Fruit fly (Drosophila melanogaster) whole organism, embryonic: Measurements from ENCODE around the gene CG34267.
A peak's percentile ranks its signal among the peaks of the same experiment; 100 is the strongest.

Experiments
- ATbp ChIP-seq: fragments of 200-800 bp; sonication (Bioruptor generic); optimal IDR thresholded peaks from 2 replicates; lab custom pipeline; 2017; ENCODE audit warnings: missing biosample characterization, mild to moderate bottlenecking, missing genetic modification characterization, missing genetic modification reagents
- CG10565 ChIP-seq: fragments of 200-800 bp; sonication (Bioruptor generic); optimal IDR thresholded peaks from 3 replicates; lab custom pipeline; 2016; ENCODE audit warnings: missing biosample characterization, mild to moderate bottlenecking, missing genetic modification characterization
- CG10654 ChIP-seq: fragments of 200-800 bp; sonication (Bioruptor generic); optimal IDR thresholded peaks from 2 replicates; lab custom pipeline; 2016; ENCODE audit warnings: missing biosample characterization, missing genetic modification characterization
- CG10979 ChIP-seq: fragments of 200-800 bp; sonication (Bioruptor generic); optimal IDR thresholded peaks from 2 replicates; lab custom pipeline; 2018; ENCODE audit warnings: missing biosample characterization, mild to moderate bottlenecking, missing genetic modification characterization, moderate library complexity
- CG11247 ChIP-seq: fragments of 200-800 bp; sonication (Bioruptor generic); IDR thresholded peaks from 2 replicates; pipeline ENCODE4 v1.3.6; 2022; ENCODE audit warnings: missing biosample characterization, missing genetic modification characterization
- CG14014 ChIP-seq: fragments of 200-800 bp; sonication (Bioruptor generic); IDR thresholded peaks from 2 replicates; pipeline ENCODE4 v1.3.6; 2022; ENCODE audit warnings: missing biosample characterization, missing genetic modification characterization
- CG14441 ChIP-seq: fragments of 200-800 bp; sonication (Bioruptor generic); IDR thresholded peaks from 2 replicates; pipeline ENCODE4 v1.3.6; 2022; ENCODE audit warnings: missing biosample characterization, missing genetic modification characterization
- CG1529 ChIP-seq: fragments of 200-800 bp; sonication (Bioruptor generic); optimal IDR thresholded peaks from 3 replicates; lab custom pipeline; 2018; ENCODE audit warnings: missing biosample characterization, missing genetic modification characterization
- CG2120 ChIP-seq: fragments of 200-800 bp; sonication (Bioruptor generic); optimal IDR thresholded peaks from 3 replicates; lab custom pipeline; 2016; ENCODE audit warnings: missing biosample characterization, missing genetic modification characterization
- CG2129 ChIP-seq: fragments of 200-800 bp; sonication (Bioruptor generic); IDR thresholded peaks from 2 replicates; pipeline ENCODE4 v1.3.6; 2022; ENCODE audit warnings: missing biosample characterization, missing genetic modification characterization; ENCODE audit not compliant: partially characterized antibody
- CG3847 ChIP-seq: fragments of 200-800 bp; sonication (Bioruptor generic); IDR thresholded peaks from 2 replicates; pipeline ENCODE4 v1.3.6; 2022; ENCODE audit warnings: missing biosample characterization, missing genetic modification characterization
- CG4404 ChIP-seq: fragments of 200-800 bp; sonication (Bioruptor generic); IDR thresholded peaks from 2 replicates; pipeline ENCODE4 v1.3.6; 2022; ENCODE audit warnings: missing biosample characterization, missing genetic modification characterization
- CG6272 ChIP-seq: fragments of 200-800 bp; sonication (Bioruptor generic); IDR thresholded peaks from 2 replicates; pipeline ENCODE4 v1.3.6; 2022; ENCODE audit warnings: missing biosample characterization, missing genetic modification characterization
- CG6765 ChIP-seq: fragments of 200-800 bp; sonication (Bioruptor generic); optimal IDR thresholded peaks from 3 replicates; lab custom pipeline; 2017; ENCODE audit warnings: missing biosample characterization, mild to moderate bottlenecking, missing genetic modification characterization
- CG8388 ChIP-seq: fragments of 200-800 bp; sonication (Bioruptor generic); optimal IDR thresholded peaks from 2 replicates; lab custom pipeline; 2019; ENCODE audit warnings: missing biosample characterization, mild to moderate bottlenecking, missing genetic modification characterization, moderate library complexity
- CG8924 ChIP-seq: fragments of 200-800 bp; optimal IDR thresholded peaks from 3 replicates; lab custom pipeline; 2019; ENCODE audit warnings: missing biosample characterization, mild to moderate bottlenecking, missing genetic modification characterization, moderate library complexity
- Doc3 ChIP-seq: fragments of 200-800 bp; sonication (Bioruptor generic); IDR thresholded peaks from 3 replicates; pipeline ENCODE4 v1.3.6; 2022; ENCODE audit warnings: missing biosample characterization, missing genetic modification characterization; ENCODE audit not compliant: partially characterized antibody
- GATAe ChIP-seq: fragments of 200-800 bp; sonication (Bioruptor generic); conservative IDR thresholded peaks from 2 replicates; pipeline ENCODE4 v1.3.6; 2022; ENCODE audit warnings: missing biosample characterization, missing genetic modification characterization
- Lhr ChIP-seq: fragments of 200-800 bp; sonication (Bioruptor generic); optimal IDR thresholded peaks from 3 replicates; lab custom pipeline; 2017; ENCODE audit warnings: mild to moderate bottlenecking, missing biosample characterization, missing genetic modification reagents, missing genetic modification characterization
- MTF-1 ChIP-seq: fragments of 200-800 bp; sonication (Bioruptor generic); optimal IDR thresholded peaks from 2 replicates; lab custom pipeline; 2018; ENCODE audit warnings: missing biosample characterization, mild to moderate bottlenecking, missing genetic modification characterization, borderline replicate concordance
- Neu2 ChIP-seq: fragments of 200-800 bp; sonication (Bioruptor generic); optimal IDR thresholded peaks from 3 replicates; lab custom pipeline; 2016; ENCODE audit warnings: missing biosample characterization, missing genetic modification characterization, borderline replicate concordance
- Tbp ChIP-seq: fragments of >200 bp; optimal IDR thresholded peaks from 2 replicates; lab custom pipeline; 2018; ENCODE audit warnings: missing biosample characterization, missing genetic modification characterization
- al ChIP-seq: fragments of 200-800 bp; sonication (Bioruptor generic); IDR thresholded peaks from 2 replicates; pipeline ENCODE4 v1.3.6; 2022; ENCODE audit warnings: missing biosample characterization, missing genetic modification characterization
- bcd ChIP-seq: fragments of 200-800 bp; sonication (Bioruptor generic); optimal IDR thresholded peaks from 2 replicates; lab custom pipeline; 2017; ENCODE audit warnings: missing biosample characterization, mild to moderate bottlenecking, missing genetic modification characterization
- bowl ChIP-seq: fragments of 200-800 bp; sonication (Bioruptor generic); IDR thresholded peaks from 2 replicates; pipeline ENCODE4 v1.3.6; 2022; ENCODE audit warnings: missing biosample characterization, missing genetic modification characterization
- cas ChIP-seq: fragments of 200-800 bp; sonication (Bioruptor generic); IDR thresholded peaks from 2 replicates; pipeline ENCODE4 v1.3.6; 2022; ENCODE audit warnings: missing biosample characterization, missing genetic modification characterization
- cato ChIP-seq: fragments of 200-800 bp; sonication (Bioruptor generic); optimal IDR thresholded peaks from 2 replicates; lab custom pipeline; 2016; ENCODE audit warnings: missing biosample characterization, missing genetic modification characterization, borderline replicate concordance
- chif ChIP-seq, 2 experiments: fragments of 200-800 bp; sonication (Bioruptor generic); optimal IDR thresholded peaks; 3 replicates each; lab custom pipeline; 2016; ENCODE audit warnings: missing biosample characterization in 2 of 2, missing genetic modification characterization in 2 of 2
- croc ChIP-seq: fragments of 200-800 bp; sonication (Bioruptor generic); conservative IDR thresholded peaks from 3 replicates; pipeline ENCODE4 v1.3.6; 2022; ENCODE audit warnings: missing biosample characterization, missing genetic modification characterization
- dati ChIP-seq: fragments of 200-800 bp; sonication (Bioruptor generic); IDR thresholded peaks from 2 replicates; pipeline ENCODE4 v1.3.6; 2022; ENCODE audit warnings: missing biosample characterization, missing genetic modification characterization
- fd3F ChIP-seq: fragments of 200-800 bp; sonication (Bioruptor generic); optimal IDR thresholded peaks from 2 replicates; lab custom pipeline; 2018; ENCODE audit warnings: missing biosample characterization, mild to moderate bottlenecking, missing genetic modification characterization, moderate library complexity
- hth ChIP-seq: fragments of >200 bp; optimal IDR thresholded peaks from 2 replicates; lab custom pipeline; 2017; ENCODE audit warnings: inconsistent platforms
- ind ChIP-seq: fragments of 200-800 bp; sonication (Bioruptor generic); optimal IDR thresholded peaks from 3 replicates; lab custom pipeline; 2016; ENCODE audit warnings: missing biosample characterization, missing genetic modification characterization
- jumu ChIP-seq: fragments of 200-800 bp; sonication (Bioruptor generic); optimal IDR thresholded peaks from 3 replicates; lab custom pipeline; 2016; ENCODE audit warnings: missing biosample characterization, missing genetic modification characterization
- lola ChIP-seq, 3 experiments: fragments of >200 bp in 2 of 3; fragments of 200-800 bp in 1 of 3; sonication (Bioruptor generic) in 1 of 3; optimal IDR thresholded peaks; 2 replicates each; lab custom pipeline; 2017 to 2019; ENCODE audit warnings: missing biosample characterization in 3 of 3, missing genetic modification characterization in 3 of 3, mild to moderate bottlenecking in 1 of 3, moderate library complexity in 1 of 3
- lov ChIP-seq, 2 experiments: fragments of 200-800 bp in 1 of 2; fragments of >200 bp in 1 of 2; sonication (Bioruptor generic) in 1 of 2; IDR thresholded peaks in 1 of 2; optimal IDR thresholded peaks in 1 of 2; 2 replicates in 1 of 2; 3 replicates in 1 of 2; pipeline versions ENCODE4 v1.3.6 to Lab custom; 2017 to 2022; ENCODE audit warnings: missing biosample characterization in 1 of 2, missing genetic modification characterization in 1 of 2
- onecut ChIP-seq: fragments of 200-800 bp; sonication (Bioruptor generic); IDR thresholded peaks from 2 replicates; pipeline ENCODE4 v1.3.6; 2022; ENCODE audit warnings: missing biosample characterization, missing genetic modification characterization
- otp ChIP-seq: fragments of 200-800 bp; sonication (Bioruptor generic); IDR thresholded peaks from 3 replicates; pipeline ENCODE4, ENCODE4 v1.3.6; 2022; ENCODE audit warnings: missing biosample characterization, missing genetic modification characterization
- peb ChIP-seq: fragments of 200-800 bp; sonication (Bioruptor generic); IDR thresholded peaks from 2 replicates; pipeline ENCODE4 v1.3.6; 2022; ENCODE audit warnings: missing biosample characterization, missing genetic modification characterization
- phol ChIP-seq: fragments of 200-800 bp; sonication (Bioruptor generic); optimal IDR thresholded peaks from 3 replicates; lab custom pipeline; 2018; ENCODE audit warnings: missing biosample characterization, mild to moderate bottlenecking, missing genetic modification characterization, moderate library complexity
- salm ChIP-seq: fragments of 200-800 bp; sonication (Bioruptor generic); optimal IDR thresholded peaks from 2 replicates; lab custom pipeline; 2018; ENCODE audit warnings: missing biosample characterization, mild to moderate bottlenecking, missing genetic modification characterization
- sd ChIP-seq: fragments of 200-800 bp; sonication (Bioruptor generic); optimal IDR thresholded peaks from 3 replicates; lab custom pipeline; 2018; ENCODE audit warnings: missing biosample characterization, mild to moderate bottlenecking, missing genetic modification characterization, moderate library complexity
- sisA ChIP-seq: fragments of 200-800 bp; sonication (Bioruptor generic); IDR thresholded peaks from 2 replicates; pipeline ENCODE4 v1.3.6; 2022; ENCODE audit warnings: missing biosample characterization, missing genetic modification characterization
- sqz ChIP-seq: fragments of 200-800 bp; sonication (Bioruptor generic); optimal IDR thresholded peaks from 3 replicates; lab custom pipeline; 2018; ENCODE audit warnings: missing biosample characterization, mild to moderate bottlenecking, missing genetic modification characterization
- stwl ChIP-seq: fragments of 200-800 bp; sonication (Bioruptor generic); optimal IDR thresholded peaks from 3 replicates; lab custom pipeline; 2018; ENCODE audit warnings: missing biosample characterization, mild to moderate bottlenecking, missing genetic modification characterization, moderate library complexity
- trh ChIP-seq: fragments of 200-800 bp; sonication (Bioruptor generic); optimal IDR thresholded peaks from 2 replicates; lab custom pipeline; 2016; ENCODE audit warnings: missing biosample characterization, missing genetic modification characterization
- tup ChIP-seq: fragments of 200-800 bp; sonication (Bioruptor generic); optimal IDR thresholded peaks from 2 replicates; lab custom pipeline; 2016; ENCODE audit warnings: missing biosample characterization, mild to moderate bottlenecking, missing genetic modification characterization, moderate library complexity
- twi ChIP-seq: fragments of 200-800 bp; optimal IDR thresholded peaks from 2 replicates; lab custom pipeline; 2019; ENCODE audit warnings: missing biosample characterization, mild to moderate bottlenecking, missing genetic modification characterization, moderate library complexity
- zfh1 ChIP-seq: fragments of 200-800 bp; sonication (Bioruptor generic); IDR thresholded peaks from 3 replicates; pipeline ENCODE4 v1.3.6; 2022; ENCODE audit warnings: missing biosample characterization, missing genetic modification characterization

Gene CG34267

dm6 chr3L:542863-543635, 42.8 kb upstream of the CG34267 start, which contains the start of the genes Cypl and Hipk (continued):
- TF ChIP-seq CG8924 (tag; lab: Kevin White, UChicago) (peak; percentile 66), CG11247 (GFP tag; lab: Robert Waterston, UW) (no peak), MTF-1 (no peak), sd (peak; percentile 75), phol (peak; percentile 38), bowl (GFP tag; lab: Robert Waterston, UW) (no peak), trh (GFP tag; lab: Kevin White, UChicago) (no peak), sisA (no peak), bcd (peak; percentile 0), CG2120 (peak; percentile 5), CG3847 (peak; percentile 72), lov (optimal IDR thresholded peaks at IDR 0.05; lab: Kevin White, UChicago) (no peak), lov (GFP tag; IDR thresholded peaks at IDR 0.05; lab: Robert Waterston, UW) (no peak), lola (GFP tag; optimal IDR thresholded peaks at IDR 0.05; lab: Kevin White, UChicago) (no peak), cato (no peak), Lhr (GFP tag; lab: Kevin White, UChicago) (peak; percentile 92), ATbp (GFP tag; lab: Kevin White, UChicago) (peak; percentile 4), CG1529 (GFP tag; lab: Kevin White, UChicago) (peak; percentile 26), Tbp (GFP tag; lab: Kevin White, UChicago) (no peak), CG10565 (no peak), stwl (peak; percentile 80), Neu2 (GFP tag; lab: Kevin White, UChicago) (no peak), cas (GFP tag; lab: Robert Waterston, UW) (no peak), tup (GFP tag; lab: Kevin White, UChicago) (no peak), fd3F (GFP tag; lab: Kevin White, UChicago) (no peak), GATAe (GFP tag; lab: Robert Waterston, UW) (no peak), al (GFP tag; lab: Robert Waterston, UW) (no peak), CG2129 (GFP tag; lab: Robert Waterston, UW) (no peak), CG14014 (GFP tag; lab: Robert Waterston, UW) (no peak), jumu (GFP tag; lab: Kevin White, UChicago) (no peak), Doc3 (GFP tag; lab: Robert Waterston, UW) (peak; percentile 18; the same call in 1 of the 3 replicates), CG4404 (GFP tag; lab: Robert Waterston, UW) (no peak), hth (lab: Kevin White, UChicago) (no peak), zfh1 (GFP tag; lab: Robert Waterston, UW) (0 out of 3 replicates have a peak, but pooled peaks have one; percentile 10), CG10654 (GFP tag; lab: Kevin White, UChicago) (no peak), CG6765 (GFP tag; lab: Kevin White, UChicago) (peak; percentile 18), chif (GFP tag; optimal IDR thresholded peaks at IDR 0.05; lab: Kevin White, UChicago) (peak in 1 of 2 experiments; percentile 13), twi (tag; lab: Kevin White, UChicago) (no peak), ind (GFP tag; lab: Kevin White, UChicago) (no peak), dati (GFP tag; lab: Robert Waterston, UW) (no peak), sqz (GFP tag; lab: Kevin White, UChicago) (peak; percentile 97), CG14441 (GFP tag; lab: Robert Waterston, UW) (no peak), CG8388 (GFP tag; lab: Kevin White, UChicago) (no peak), onecut (GFP tag; lab: Robert Waterston, UW) (peak; percentile 7; the same call in 1 of the 2 replicates), CG10979 (tag; lab: Kevin White, UChicago) (peak; percentile 30), peb (GFP tag; lab: Robert Waterston, UW) (no peak), salm (tag; lab: Kevin White, UChicago) (no peak), CG6272 (GFP tag; lab: Robert Waterston, UW) (no peak), croc (GFP tag; lab: Robert Waterston, UW) (no peak), otp (GFP tag; lab: Robert Waterston, UW) (no peak)
